Fruit fly (Drosophila melanogaster): ENCODE results near the gene CG14230.

CG14230 gene

dm6 chrX:19754705-19755403 lies 50.9 kb downstream of the CG14230 start:
- no peak for TF ChIP-seq CG7045 (GFP tag; optimal IDR thresholded peaks at IDR 0.05)
- TF ChIP-seq cnc (optimal IDR thresholded peaks at IDR 0.05): peak; percentile 67 to 76
